Fruit fly (Drosophila melanogaster) whole organism, wandering third instar larva: ENCODE measurements around the gene CG42813.

ENCODE experiments used
- Abd-B ChIP-seq: fragments of >200 bp; optimal IDR thresholded peaks from 2 replicates; lab custom pipeline; 2017; ENCODE audit warnings: missing biosample characterization, missing genetic modification characterization
- CG9705 ChIP-seq: fragments of 200-800 bp; sonication (Bioruptor generic); optimal IDR thresholded peaks from 2 replicates; lab custom pipeline; 2018; ENCODE audit warnings: missing biosample characterization, mild to moderate bottlenecking, missing genetic modification characterization
- CrebA ChIP-seq: fragments of 200-800 bp; sonication (Bioruptor generic); optimal IDR thresholded peaks from 2 replicates; lab custom pipeline; 2016; ENCODE audit warnings: missing biosample characterization, mild to moderate bottlenecking, missing genetic modification characterization, borderline replicate concordance
- Dif ChIP-seq: fragments of 200-275, 200-300 bp; sonication (Bioruptor generic); optimal IDR thresholded peaks from 2 replicates; lab custom pipeline; 2018; ENCODE audit warnings: missing biosample characterization, missing genetic modification characterization; ENCODE audit not compliant: partially characterized antibody
- GATAd ChIP-seq: sonication (Bioruptor generic); optimal IDR thresholded peaks from 2 replicates; lab custom pipeline; 2016; ENCODE audit warnings: missing biosample characterization, missing genetic modification characterization
- HLH106 ChIP-seq: fragments of 200-800 bp; optimal IDR thresholded peaks from 3 replicates; lab custom pipeline; 2019; ENCODE audit warnings: missing biosample characterization, mild to moderate bottlenecking, missing genetic modification characterization, moderate library complexity
- Hnf4 ChIP-seq: fragments of 200-800 bp; sonication (Bioruptor generic); optimal IDR thresholded peaks from 2 replicates; lab custom pipeline; 2016; ENCODE audit warnings: missing biosample characterization, mild to moderate bottlenecking, missing genetic modification characterization
- Hr78 ChIP-seq: fragments of >200 bp; optimal IDR thresholded peaks from 2 replicates; lab custom pipeline; 2017; ENCODE audit warnings: missing biosample characterization, missing genetic modification characterization
- Hr83 ChIP-seq: fragments of 200-300 bp; sonication (Bioruptor generic); optimal IDR thresholded peaks from 2 replicates; lab custom pipeline; 2016; ENCODE audit warnings: missing biosample characterization, mild to moderate bottlenecking, missing genetic modification characterization, moderate library complexity; ENCODE audit not compliant: poor library complexity, severe bottlenecking
- Jra ChIP-seq: sonication (Bioruptor generic); optimal IDR thresholded peaks from 2 replicates; lab custom pipeline; 2016; ENCODE audit warnings: missing biosample characterization, missing genetic modification characterization
- Mio ChIP-seq: sonication (Bioruptor generic); optimal IDR thresholded peaks from 2 replicates; lab custom pipeline; 2016; ENCODE audit warnings: missing biosample characterization, missing genetic modification characterization
- N ChIP-seq: fragments of >200 bp; optimal IDR thresholded peaks from 2 replicates; lab custom pipeline; 2018; ENCODE audit warnings: missing biosample characterization, missing external identifiers, missing genetic modification characterization
- OdsH ChIP-seq: fragments of 200-800 bp; sonication (Bioruptor generic); optimal IDR thresholded peaks from 2 replicates; lab custom pipeline; 2016; ENCODE audit warnings: missing biosample characterization, mild to moderate bottlenecking, missing genetic modification characterization
- Rel ChIP-seq, 2 experiments: fragments of 200-800 bp; sonication (Bioruptor generic) in 1 of 2; optimal IDR thresholded peaks; 2 replicates in 1 of 2; 3 replicates in 1 of 2; lab custom pipeline; 2016 to 2019; ENCODE audit warnings: mild to moderate bottlenecking in 2 of 2, missing biosample characterization in 2 of 2, missing genetic modification characterization in 2 of 2, moderate library complexity in 1 of 2
- Sp1 ChIP-seq: fragments of 200-800 bp; sonication (Bioruptor generic); optimal IDR thresholded peaks from 3 replicates; lab custom pipeline; 2019; ENCODE audit warnings: missing biosample characterization, mild to moderate bottlenecking, missing genetic modification characterization, moderate library complexity
- Vsx2 ChIP-seq: fragments of 200-300, 225-300 bp; sonication (Bioruptor generic); optimal IDR thresholded peaks from 2 replicates; lab custom pipeline; 2018; ENCODE audit warnings: missing biosample characterization, missing genetic modification characterization; ENCODE audit not compliant: partially characterized antibody
- br ChIP-seq: fragments of 200-800 bp; sonication (Bioruptor generic); optimal IDR thresholded peaks from 2 replicates; lab custom pipeline; 2016; ENCODE audit warnings: missing biosample characterization, missing genetic modification characterization
- dmrt93B ChIP-seq: fragments of 200-800 bp; sonication (Bioruptor generic); optimal IDR thresholded peaks from 2 replicates; lab custom pipeline; 2018; ENCODE audit warnings: missing biosample characterization, mild to moderate bottlenecking, missing genetic modification characterization
- dsf ChIP-seq: sonication (Bioruptor generic); optimal IDR thresholded peaks from 2 replicates; lab custom pipeline; 2016; ENCODE audit warnings: missing biosample characterization, missing genetic modification characterization, borderline replicate concordance
- ey ChIP-seq: fragments of 200-800 bp; sonication (Bioruptor generic); optimal IDR thresholded peaks from 2 replicates; lab custom pipeline; 2016; ENCODE audit warnings: missing biosample characterization, missing genetic modification characterization
- foxo ChIP-seq, 2 experiments: fragments of 200-800 bp; sonication (Bioruptor generic); optimal IDR thresholded peaks; 2 replicates in 1 of 2; 3 replicates in 1 of 2; lab custom pipeline; 2016 to 2017; ENCODE audit warnings: missing biosample characterization in 2 of 2, missing genetic modification characterization in 2 of 2
- h ChIP-seq: fragments of 200-800 bp; sonication (Bioruptor generic); optimal IDR thresholded peaks from 3 replicates; lab custom pipeline; 2016; ENCODE audit warnings: missing biosample characterization, mild to moderate bottlenecking, missing genetic modification characterization
- lola ChIP-seq: fragments of >200 bp; optimal IDR thresholded peaks from 2 replicates; lab custom pipeline; 2017; ENCODE audit warnings: missing biosample characterization, missing genetic modification characterization
- pan ChIP-seq: fragments of >200 bp; optimal IDR thresholded peaks from 2 replicates; lab custom pipeline; 2017
- psq ChIP-seq: fragments of 200-800 bp; sonication (Bioruptor generic); optimal IDR thresholded peaks from 3 replicates; lab custom pipeline; 2017; ENCODE audit warnings: missing biosample characterization, mild to moderate bottlenecking, missing genetic modification characterization, moderate library complexity
- rgr ChIP-seq: fragments of 200-800 bp; sonication (Bioruptor generic); optimal IDR thresholded peaks from 3 replicates; lab custom pipeline; 2016; ENCODE audit warnings: missing biosample characterization, mild to moderate bottlenecking, missing genetic modification characterization
- sage ChIP-seq: fragments of 200-800 bp; sonication (Bioruptor generic); optimal IDR thresholded peaks from 2 replicates; lab custom pipeline; 2016; ENCODE audit warnings: missing biosample characterization, mild to moderate bottlenecking, missing genetic modification characterization
- sv ChIP-seq: fragments of 200-800 bp; sonication (Bioruptor generic); optimal IDR thresholded peaks from 3 replicates; lab custom pipeline; 2016; ENCODE audit warnings: missing biosample characterization, missing genetic modification characterization
- usp ChIP-seq: fragments of >200 bp; optimal IDR thresholded peaks from 2 replicates; lab custom pipeline; 2017; ENCODE audit warnings: missing biosample characterization, missing genetic modification characterization
- woc ChIP-seq: sonication (Bioruptor generic); optimal IDR thresholded peaks from 2 replicates; lab custom pipeline; 2016; ENCODE audit warnings: missing biosample characterization, mild to moderate bottlenecking, missing genetic modification characterization

The CG42813 gene

DNA sequence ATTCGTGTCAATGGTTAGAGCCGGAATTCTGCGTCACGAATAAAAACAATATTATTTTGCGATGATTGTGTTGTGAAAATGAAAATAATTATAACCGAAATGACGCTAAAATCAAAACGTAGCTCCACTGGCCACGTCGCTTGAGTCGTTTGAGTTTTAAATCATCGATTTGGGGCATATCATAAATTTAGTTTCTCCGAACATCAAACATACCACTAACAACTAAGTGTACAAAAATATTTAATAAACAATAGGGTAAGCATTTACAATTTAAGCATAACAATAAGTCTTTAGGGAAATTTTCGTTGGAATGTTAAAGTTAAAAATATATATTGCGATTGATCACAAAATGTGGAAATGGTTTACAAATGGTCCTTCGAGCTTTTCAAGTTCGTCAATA lies 22.5 kb upstream of the CG42813 start, which contains the start of the genes TTLL6B and TfIIA-L:
TTLL6B (minus strand) TSS at position 101 of the 400 bp plus-strand sequence.
TfIIA-L (plus strand) TSS at position 206 of the 400 bp plus-strand sequence.
- no peak for TF ChIP-seq Hnf4 (GFP tag; lab: Kevin White, UChicago)
- no peak for TF ChIP-seq sv
- TF ChIP-seq psq (GFP tag; lab: Kevin White, UChicago) = no peak
- no peak for TF ChIP-seq dmrt93B
- no peak for TF ChIP-seq Abd-B (GFP tag; lab: Kevin White, UChicago)
- no peak for TF ChIP-seq pan (lab: Kevin White, UChicago)
- TF ChIP-seq Sp1 (GFP tag; lab: Kevin White, UChicago) = no peak
- TF ChIP-seq Dif (GFP tag; lab: Kevin White, UChicago) = no peak
- no peak for TF ChIP-seq Hr83 (GFP tag; lab: Kevin White, UChicago)
- no peak for TF ChIP-seq Mio (GFP tag; lab: Kevin White, UChicago)
- no peak for TF ChIP-seq OdsH (GFP tag; lab: Kevin White, UChicago)
- TF ChIP-seq GATAd (GFP tag; lab: Kevin White, UChicago) = no peak
- no peak for TF ChIP-seq foxo (GFP tag; optimal IDR thresholded peaks at IDR 0.05; lab: Kevin White, UChicago)
- no peak for TF ChIP-seq Vsx2 (GFP tag; lab: Kevin White, UChicago)
- no peak for TF ChIP-seq ey (GFP tag; lab: Kevin White, UChicago)
- no peak for TF ChIP-seq Hr78 (GFP tag; lab: Kevin White, UChicago)
- TF ChIP-seq Jra (GFP tag; lab: Kevin White, UChicago) = no peak
- TF ChIP-seq br (GFP tag; lab: Kevin White, UChicago) = no peak

DNA sequence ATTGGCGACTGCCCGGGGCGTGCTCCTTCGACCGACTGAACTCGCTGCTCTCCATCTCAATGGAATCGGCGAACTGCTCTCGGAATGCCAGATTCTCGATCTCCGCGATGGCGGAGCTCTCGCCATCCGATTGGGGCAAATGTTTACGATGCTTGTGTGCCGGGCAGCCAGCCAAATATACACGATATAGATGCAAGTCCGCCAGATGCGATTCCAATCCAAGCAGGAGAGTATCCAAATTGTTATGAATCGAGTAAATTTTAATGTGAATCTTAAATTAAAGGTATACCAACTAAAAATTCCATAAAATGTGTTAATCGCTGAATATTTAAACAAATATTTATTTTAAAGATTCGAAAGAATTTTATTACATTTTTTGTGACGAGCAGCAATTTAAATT lies 19.5 kb upstream of the CG42813 start, which contains the start of gene CG5984:
CG5984 (minus strand) TSS at position 101 of the 400 bp plus-strand sequence.
- TF ChIP-seq Hr78 (GFP tag; lab: Kevin White, UChicago) = no peak
- TF ChIP-seq dsf = no peak
- no peak for TF ChIP-seq Rel (GFP tag; optimal IDR thresholded peaks at IDR 0.05; lab: Kevin White, UChicago)
- no peak for TF ChIP-seq Rel (tag; optimal IDR thresholded peaks at IDR 0.05; lab: Kevin White, UChicago)
- no peak for TF ChIP-seq psq (GFP tag; lab: Kevin White, UChicago)
- TF ChIP-seq lola = no peak
- TF ChIP-seq Jra (GFP tag; lab: Kevin White, UChicago) = no peak
- TF ChIP-seq br (GFP tag; lab: Kevin White, UChicago) = no peak
- no peak for TF ChIP-seq CrebA (GFP tag; lab: Kevin White, UChicago)
- TF ChIP-seq usp (GFP tag; lab: Kevin White, UChicago) = no peak
- no peak for TF ChIP-seq woc (GFP tag; lab: Kevin White, UChicago)
- no peak for TF ChIP-seq dmrt93B
- no peak for TF ChIP-seq sv
- TF ChIP-seq Abd-B (GFP tag; lab: Kevin White, UChicago) = no peak
- no peak for TF ChIP-seq pan (lab: Kevin White, UChicago)
- TF ChIP-seq CG9705 (GFP tag; lab: Kevin White, UChicago) = no peak
- TF ChIP-seq Dif (GFP tag; lab: Kevin White, UChicago) = no peak
- no peak for TF ChIP-seq sage (GFP tag; lab: Kevin White, UChicago)
- no peak for TF ChIP-seq GATAd (GFP tag; lab: Kevin White, UChicago)
- TF ChIP-seq HLH106 (tag; lab: Kevin White, UChicago) = no peak

DNA sequence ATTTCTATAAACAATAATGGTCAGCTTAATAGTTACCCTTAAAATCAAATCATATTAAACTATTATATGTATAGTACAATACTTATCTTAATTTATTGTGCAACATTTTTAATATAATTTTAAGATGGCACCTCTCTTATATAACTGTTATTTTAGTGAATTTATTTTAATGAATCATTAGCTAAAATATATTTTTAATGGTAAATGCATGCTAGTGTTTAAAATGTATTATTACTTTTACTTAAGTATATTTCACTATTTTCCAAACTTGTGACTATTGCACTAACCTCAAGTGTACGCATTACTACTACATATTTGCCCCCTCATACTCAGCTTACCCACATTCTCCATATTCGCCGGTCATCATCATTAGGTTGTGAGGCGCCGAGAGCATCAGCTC lies 17.9 kb upstream of the CG42813 start:
- TF ChIP-seq h (GFP tag; lab: Kevin White, UChicago) (peak; percentile 21), Rel (GFP tag; optimal IDR thresholded peaks at IDR 0.05; lab: Kevin White, UChicago) (no peak), Rel (tag; optimal IDR thresholded peaks at IDR 0.05; lab: Kevin White, UChicago) (no peak), OdsH (GFP tag; lab: Kevin White, UChicago) (peak; percentile 45), Sp1 (GFP tag; lab: Kevin White, UChicago) (peak; percentile 50), Hr83 (GFP tag; lab: Kevin White, UChicago) (no peak), pan (lab: Kevin White, UChicago) (no peak), sv (no peak), HLH106 (tag; lab: Kevin White, UChicago) (peak; percentile 56), psq (GFP tag; lab: Kevin White, UChicago) (peak; percentile 37), GATAd (GFP tag; lab: Kevin White, UChicago) (no peak), foxo (GFP tag; optimal IDR thresholded peaks at IDR 0.05; lab: Kevin White, UChicago) (peak in 1 of 2 experiments; percentile 46), rgr (GFP tag; lab: Kevin White, UChicago) (peak; percentile 47), N (no peak), Hr78 (GFP tag; lab: Kevin White, UChicago) (no peak)

DNA sequence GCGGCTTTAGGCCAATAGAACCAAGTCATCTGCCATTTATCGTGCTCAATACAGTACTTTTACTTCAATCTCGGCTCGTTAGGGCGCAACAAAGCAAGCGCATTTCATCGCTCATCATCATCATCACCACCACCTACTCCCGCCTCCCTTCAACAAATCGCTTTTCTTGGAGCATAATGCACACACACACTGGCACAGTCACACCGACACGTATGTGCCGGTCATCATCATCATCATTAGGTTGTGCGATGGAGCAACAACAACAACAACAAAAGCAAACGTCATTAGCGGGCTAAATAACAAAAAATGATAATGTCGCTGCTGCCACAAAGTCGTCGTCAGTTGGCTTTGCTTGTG lies 17.0 kb upstream of the CG42813 start:
- TF ChIP-seq Abd-B (GFP tag; lab: Kevin White, UChicago) = no peak
- TF ChIP-seq rgr (GFP tag; lab: Kevin White, UChicago) = peak; percentile 8
- TF ChIP-seq foxo (GFP tag; optimal IDR thresholded peaks at IDR 0.05; lab: Kevin White, UChicago) = peak in 1 of 2 experiments; percentile 18
